Worm (Caenorhabditis elegans) whole organism, late embryonic: Measurements from ENCODE around the gene F57E7.4.

ENCODE experiments used
- C08G9.2 ChIP-seq: sonication (generic microtip); optimal IDR thresholded peaks from 2 replicates; lab custom pipeline; 2016; ENCODE audit warnings: mild to moderate bottlenecking, missing genetic modification characterization, moderate library complexity, missing compliant biosample characterization
- C38D4.7 ChIP-seq: fragments of 200-800 bp; sonication (Bioruptor generic); optimal IDR thresholded peaks from 2 replicates; lab custom pipeline; 2018; ENCODE audit warnings: mild to moderate bottlenecking, missing genetic modification characterization, moderate library complexity, missing compliant biosample characterization
- K09A11.1 ChIP-seq: sonication (generic microtip); optimal IDR thresholded peaks from 2 replicates; lab custom pipeline; 2017; ENCODE audit warnings: antibody characterized with exemption, mild to moderate bottlenecking, missing genetic modification characterization, missing compliant biosample characterization; ENCODE audit not compliant: insufficient read depth
- ceh-18 ChIP-seq: sonication (generic microtip); optimal IDR thresholded peaks from 2 replicates; lab custom pipeline; 2016; ENCODE audit warnings: missing genetic modification characterization, missing compliant biosample characterization
- ceh-9 ChIP-seq: sonication (generic microtip); optimal IDR thresholded peaks from 2 replicates; lab custom pipeline; 2016; ENCODE audit warnings: mild to moderate bottlenecking, missing genetic modification characterization, inconsistent platforms, missing compliant biosample characterization
- dmd-4 ChIP-seq: sonication (generic microtip); optimal IDR thresholded peaks from 2 replicates; lab custom pipeline; 2016; ENCODE audit warnings: borderline replicate concordance, missing genetic modification characterization, missing compliant biosample characterization
- elt-4 ChIP-seq: sonication (generic microtip); optimal IDR thresholded peaks from 2 replicates; lab custom pipeline; 2016; ENCODE audit warnings: missing genetic modification characterization, missing compliant biosample characterization
- eyg-1 ChIP-seq: sonication (generic microtip); optimal IDR thresholded peaks from 2 replicates; lab custom pipeline; 2016; ENCODE audit warnings: missing genotype, missing genetic modification characterization, missing compliant biosample characterization
- nhr-11 ChIP-seq: fragments of 150-350 bp; optimal IDR thresholded peaks from 2 replicates; lab custom pipeline; 2014; ENCODE audit warnings: missing biosample characterization, missing genetic modification characterization
- pha-2 ChIP-seq: sonication (generic microtip); optimal IDR thresholded peaks from 2 replicates; lab custom pipeline; 2017; ENCODE audit warnings: mild to moderate bottlenecking, missing genetic modification characterization, missing compliant biosample characterization
- ztf-16 ChIP-seq: sonication (generic microtip); optimal IDR thresholded peaks from 2 replicates; lab custom pipeline; 2017; ENCODE audit warnings: missing genetic modification characterization, missing compliant biosample characterization

- TF ChIP-seq nhr-11 (tag; lab: Kevin White, UChicago): no peak
- no peak for TF ChIP-seq C38D4.7
- no peak for TF ChIP-seq C08G9.2 (tag; lab: Kevin White, UChicago)
- no peak for TF ChIP-seq K09A11.1 (tag; lab: Kevin White, UChicago)
- TF ChIP-seq elt-4 (tag; lab: Kevin White, UChicago): no peak
- no peak for TF ChIP-seq ztf-16 (tag; lab: Kevin White, UChicago)
- no peak for TF ChIP-seq dmd-4 (tag; lab: Kevin White, UChicago)
- no peak for TF ChIP-seq ceh-9 (tag; lab: Kevin White, UChicago)
- no peak for TF ChIP-seq ceh-18 (tag; lab: Kevin White, UChicago)
- no peak for TF ChIP-seq eyg-1 (tag; lab: Kevin White, UChicago)
- no peak for TF ChIP-seq pha-2 (tag; lab: Kevin White, UChicago)
Measured at ce11 chrV:16480919-16481630, at the start of gene F57E7.4, which contains the start of gene spig-6.
